Worm (Caenorhabditis elegans): ENCODE results near the gene srh-23.

DNA sequence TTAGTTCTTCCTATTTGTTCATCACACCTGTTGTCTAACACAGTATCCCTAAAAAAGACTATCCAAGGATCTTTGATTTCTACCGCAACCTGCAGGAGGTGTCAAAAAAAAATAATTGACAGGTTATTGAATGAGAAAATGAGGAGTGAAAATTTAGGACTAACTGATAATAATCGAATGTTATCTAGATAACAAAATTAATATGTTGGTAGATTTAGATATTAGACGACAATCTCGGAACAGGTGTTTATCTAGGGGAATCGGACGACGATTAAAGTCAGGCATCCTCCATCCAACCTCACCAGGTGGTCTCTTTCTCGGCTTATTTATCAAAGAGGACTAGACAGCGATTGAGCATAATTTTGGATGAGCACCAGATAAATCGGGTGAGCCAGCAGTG lies 47.9 kb downstream of the srh-23 start:
- TF ChIP-seq dsc-1 (tag; optimal IDR thresholded peaks at IDR 0.05) = no peak
- no peak for TF ChIP-seq xbp-1 (tag; optimal IDR thresholded peaks at IDR 0.05)
- no peak for TF ChIP-seq sptf-1 (tag; optimal IDR thresholded peaks at IDR 0.05)
- no peak for TF ChIP-seq rnt-1 (tag; optimal IDR thresholded peaks at IDR 0.05)
- TF ChIP-seq ztf-11 (tag; optimal IDR thresholded peaks at IDR 0.05) = no peak
- no peak for TF ChIP-seq ceh-63 (GFP tag; optimal IDR thresholded peaks at IDR 0.05)
- no peak for TF ChIP-seq lin-39 (tag; optimal IDR thresholded peaks at IDR 0.05)
- TF ChIP-seq efl-3 (GFP tag; optimal IDR thresholded peaks at IDR 0.05) = no peak

Data from whole organism, L1 larva.